Fruit fly (Drosophila melanogaster) whole organism: Measurements from ENCODE around the gene Lcp65Ag1.

Experiments
- Dll ChIP-seq: fragments of >200 bp; optimal IDR thresholded peaks from 2 replicates; lab custom pipeline; 2017
- usp ChIP-seq: fragments of >200 bp; optimal IDR thresholded peaks from 2 replicates; lab custom pipeline; 2017; ENCODE audit warnings: missing biosample characterization, missing genetic modification characterization, mixed read lengths

DNA sequence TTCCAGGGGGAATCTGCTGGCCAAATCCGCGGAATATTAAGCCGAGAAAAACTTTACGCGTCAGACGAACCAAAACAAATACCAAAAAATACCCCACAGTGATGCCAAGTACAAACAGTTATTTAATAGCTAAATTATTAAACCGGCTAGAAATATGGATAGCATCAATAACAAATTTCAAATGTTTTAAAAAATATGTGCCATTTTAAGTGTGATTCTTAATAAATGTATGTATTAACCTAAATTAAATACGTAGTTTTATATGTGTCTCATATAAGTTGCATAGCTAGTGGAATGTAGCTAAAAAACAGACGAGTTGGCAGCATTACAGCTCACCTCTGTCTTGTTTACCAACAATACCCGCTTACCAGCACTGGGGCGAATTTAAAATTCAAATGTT, 46.7 kb upstream of the Lcp65Ag1 start, which contains the start of gene CG10274:
- TF ChIP-seq usp (GFP tag; lab: Kevin White, UChicago) = no peak
- TF ChIP-seq Dll (lab: Kevin White, UChicago) = no peak
